Fruit fly (Drosophila melanogaster) whole organism, embryonic: Measurements from ENCODE around the gene AstCC.
A peak's percentile ranks its signal among the peaks of the same experiment; 100 is the strongest.

ENCODE experiments used
- B-H2 ChIP-seq: fragments of 200-800 bp; sonication (Bioruptor generic); optimal IDR thresholded peaks from 2 replicates; lab custom pipeline; 2018; ENCODE audit warnings: missing biosample characterization, mild to moderate bottlenecking, missing genetic modification characterization
- CG11247 ChIP-seq: fragments of 200-800 bp; sonication (Bioruptor generic); IDR thresholded peaks from 2 replicates; pipeline ENCODE4 v1.3.6; 2022; ENCODE audit warnings: missing biosample characterization, missing genetic modification characterization
- CG13894 ChIP-seq: fragments of 200-800 bp; sonication (Bioruptor generic); optimal IDR thresholded peaks from 3 replicates; lab custom pipeline; 2018; ENCODE audit warnings: missing biosample characterization, mild to moderate bottlenecking, missing genetic modification characterization, moderate library complexity
- CG6254 ChIP-seq: fragments of 200-800 bp; sonication (Bioruptor generic); optimal IDR thresholded peaks from 3 replicates; lab custom pipeline; 2017; ENCODE audit warnings: mild to moderate bottlenecking, missing biosample characterization, missing genetic modification reagents, missing genetic modification characterization
- CG8765 ChIP-seq: fragments of 200-800 bp; sonication (Bioruptor generic); IDR thresholded peaks from 2 replicates; pipeline ENCODE4 v1.3.6; 2022; ENCODE audit warnings: missing biosample characterization, missing genetic modification characterization
- CG9876 ChIP-seq: fragments of 200-800 bp; sonication (Bioruptor generic); optimal IDR thresholded peaks from 2 replicates; lab custom pipeline; 2016; ENCODE audit warnings: missing biosample characterization, missing genetic modification characterization
- CG9932 ChIP-seq: fragments of 200-800 bp; sonication (Bioruptor generic); IDR thresholded peaks from 2 replicates; pipeline ENCODE4 v1.3.6; 2022; ENCODE audit warnings: missing biosample characterization, missing genetic modification characterization
- D19B ChIP-seq: fragments of 200-800 bp; sonication (Bioruptor generic); optimal IDR thresholded peaks from 2 replicates; lab custom pipeline; 2017; ENCODE audit warnings: missing biosample characterization, mild to moderate bottlenecking, missing genetic modification characterization
- Dll ChIP-seq: fragments of 200-800 bp; sonication (Bioruptor generic); IDR thresholded peaks from 4 replicates; pipeline ENCODE4 v1.3.6; 2022; ENCODE audit warnings: missing biosample characterization, missing genetic modification characterization; ENCODE audit not compliant: partially characterized antibody
- Drgx ChIP-seq: fragments of 200-800 bp; sonication (Bioruptor generic); IDR thresholded peaks from 2 replicates; pipeline ENCODE4 v1.3.6; 2022; ENCODE audit warnings: missing biosample characterization, missing genetic modification characterization
- HLHmδ ChIP-seq: fragments of 200-800 bp; sonication (Bioruptor generic); optimal IDR thresholded peaks from 2 replicates; lab custom pipeline; 2018; ENCODE audit warnings: missing biosample characterization, mild to moderate bottlenecking, missing genetic modification characterization, moderate library complexity
- Hand ChIP-seq: fragments of 200-800 bp; sonication (Bioruptor generic); optimal IDR thresholded peaks from 2 replicates; lab custom pipeline; 2017; ENCODE audit warnings: mild to moderate bottlenecking, missing biosample characterization, missing genetic modification reagents, missing genetic modification characterization
- HmgD ChIP-seq: fragments of 200-800 bp; sonication (Bioruptor generic); optimal IDR thresholded peaks from 3 replicates; lab custom pipeline; 2016; ENCODE audit warnings: missing biosample characterization, missing genetic modification characterization
- Myb ChIP-seq: fragments of 200-800 bp; sonication (Bioruptor generic); optimal IDR thresholded peaks from 2 replicates; lab custom pipeline; 2016; ENCODE audit warnings: missing biosample characterization, missing genetic modification characterization
- Neu2 ChIP-seq: fragments of 200-800 bp; sonication (Bioruptor generic); optimal IDR thresholded peaks from 3 replicates; lab custom pipeline; 2016; ENCODE audit warnings: missing biosample characterization, missing genetic modification characterization, borderline replicate concordance
- Nf-YA ChIP-seq: fragments of 200-800 bp; sonication (Bioruptor generic); IDR thresholded peaks from 2 replicates; pipeline ENCODE4 v1.3.6; 2022; ENCODE audit warnings: missing biosample characterization, missing genetic modification characterization
- Pdp1 ChIP-seq, 2 experiments: fragments of 200-800 bp; sonication (Bioruptor generic); optimal IDR thresholded peaks; 3 replicates each; lab custom pipeline; 2016; ENCODE audit warnings: missing biosample characterization in 2 of 2, missing genetic modification characterization in 2 of 2, mild to moderate bottlenecking in 1 of 2, moderate library complexity in 1 of 2
- Side ChIP-seq: fragments of 200-800 bp; sonication (Bioruptor generic); optimal IDR thresholded peaks from 2 replicates; lab custom pipeline; 2016; ENCODE audit warnings: missing biosample characterization, missing genetic modification characterization
- bsh ChIP-seq, 2 experiments: fragments of 200-800 bp; sonication (Bioruptor generic); optimal IDR thresholded peaks; 2 replicates each; lab custom pipeline; 2017 to 2018; ENCODE audit warnings: mild to moderate bottlenecking in 2 of 2, missing biosample characterization in 2 of 2, missing genetic modification characterization in 2 of 2, moderate library complexity in 1 of 2
- corto ChIP-seq: fragments of 200-800 bp; sonication (Bioruptor generic); optimal IDR thresholded peaks from 2 replicates; lab custom pipeline; 2016; ENCODE audit warnings: missing biosample characterization, mild to moderate bottlenecking, missing genetic modification characterization, moderate library complexity
- esg ChIP-seq: fragments of 200-800 bp; sonication (Bioruptor generic); conservative IDR thresholded peaks from 2 replicates; pipeline ENCODE4 v1.3.6; 2022; ENCODE audit warnings: missing biosample characterization, missing genetic modification characterization
- gfzf ChIP-seq: fragments of 200-800 bp; sonication (Bioruptor generic); optimal IDR thresholded peaks from 2 replicates; lab custom pipeline; 2016; ENCODE audit warnings: missing biosample characterization, mild to moderate bottlenecking, missing genetic modification characterization, moderate library complexity
- grn ChIP-seq: fragments of 200-800 bp; sonication (Bioruptor generic); optimal IDR thresholded peaks from 3 replicates; lab custom pipeline; 2017; ENCODE audit warnings: missing biosample characterization, missing genetic modification characterization
- hth ChIP-seq: fragments of >200 bp; optimal IDR thresholded peaks from 2 replicates; lab custom pipeline; 2017; ENCODE audit warnings: inconsistent platforms
- jigr1 ChIP-seq: fragments of 200-800 bp; sonication (Bioruptor generic); IDR thresholded peaks from 3 replicates; pipeline ENCODE4 v1.3.6; 2022; ENCODE audit warnings: missing biosample characterization, missing genetic modification characterization
- lbe ChIP-seq: fragments of 200-800 bp; sonication (Bioruptor generic); optimal IDR thresholded peaks from 2 replicates; lab custom pipeline; 2016; ENCODE audit warnings: missing biosample characterization, mild to moderate bottlenecking, missing genetic modification characterization
- lmd ChIP-seq: fragments of 200-800 bp; sonication (Bioruptor generic); IDR thresholded peaks from 2 replicates; pipeline ENCODE4 v1.3.6; 2022; ENCODE audit warnings: missing biosample characterization, missing genetic modification characterization
- nom ChIP-seq: fragments of 200-800 bp; sonication (Bioruptor generic); optimal IDR thresholded peaks from 2 replicates; lab custom pipeline; 2017; ENCODE audit warnings: missing biosample characterization, missing genetic modification characterization, mild to moderate bottlenecking, moderate library complexity, missing genetic modification reagents
- sens-2 ChIP-seq: fragments of 200-800 bp; sonication (Bioruptor generic); IDR thresholded peaks from 2 replicates; pipeline ENCODE4 v1.3.6; 2022; ENCODE audit warnings: missing biosample characterization, missing genetic modification characterization
- seq ChIP-seq: fragments of 200-800 bp; sonication (Bioruptor generic); IDR thresholded peaks from 2 replicates; pipeline ENCODE4 v1.3.6; 2022; ENCODE audit warnings: missing biosample characterization, missing genetic modification characterization
- shn ChIP-seq: fragments of 200-800 bp; sonication (Bioruptor generic); optimal IDR thresholded peaks from 3 replicates; lab custom pipeline; 2016; ENCODE audit warnings: missing biosample characterization, missing genetic modification characterization
- slou ChIP-seq: fragments of 200-800 bp; sonication (Bioruptor generic); optimal IDR thresholded peaks from 3 replicates; lab custom pipeline; 2016; ENCODE audit warnings: missing biosample characterization, missing genetic modification characterization
- tll ChIP-seq, 2 experiments: fragments of 200-800 bp in 1 of 2; fragments of >200 bp in 1 of 2; sonication (Bioruptor generic) in 1 of 2; optimal IDR thresholded peaks; 2 replicates each; lab custom pipeline; 2017 to 2019; ENCODE audit warnings: missing biosample characterization in 2 of 2, missing genetic modification characterization in 2 of 2, mild to moderate bottlenecking in 1 of 2, moderate library complexity in 1 of 2
- vvl ChIP-seq: fragments of 200-800 bp; sonication (Bioruptor generic); IDR thresholded peaks from 2 replicates; pipeline ENCODE4 v1.3.6; 2022; ENCODE audit warnings: missing biosample characterization, missing genetic modification characterization
- zen ChIP-seq: fragments of 200-800 bp; sonication (Bioruptor generic); optimal IDR thresholded peaks from 3 replicates; lab custom pipeline; 2018; ENCODE audit warnings: missing biosample characterization, mild to moderate bottlenecking, missing genetic modification characterization, moderate library complexity
- zf30C ChIP-seq: fragments of 200-800 bp; sonication (Bioruptor generic); optimal IDR thresholded peaks from 3 replicates; lab custom pipeline; 2018; ENCODE audit warnings: missing biosample characterization, mild to moderate bottlenecking, missing genetic modification characterization

Gene AstCC

DNA sequence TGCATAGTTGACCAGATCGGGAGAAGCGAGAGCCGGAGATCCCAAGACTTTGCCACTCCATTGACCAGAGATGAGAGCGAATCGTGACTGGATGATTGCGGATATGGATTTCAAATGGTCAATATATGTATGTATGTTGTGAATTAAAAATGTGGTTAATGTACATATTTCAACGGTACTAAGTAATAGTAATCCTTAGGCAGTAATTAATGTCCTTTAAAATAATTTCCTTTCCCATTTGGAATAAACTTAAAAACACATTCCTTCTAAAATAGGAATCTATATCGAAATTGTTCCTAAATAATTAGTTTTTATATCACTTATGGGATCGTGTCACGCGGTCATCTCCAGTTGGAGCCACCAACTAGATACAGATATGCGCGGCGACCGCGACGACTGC lies 11.1 kb downstream of the AstCC start:
- TF ChIP-seq Dll (0 out of 4 replicates have a peak, but pooled peaks have one; percentile 26), bsh (GFP tag; optimal IDR thresholded peaks at IDR 0.05; lab: Kevin White, UChicago) (peak in 1 of 2 experiments; percentile 56), sens-2 (no peak), HLHmδ (GFP tag; lab: Kevin White, UChicago) (no peak)

DNA sequence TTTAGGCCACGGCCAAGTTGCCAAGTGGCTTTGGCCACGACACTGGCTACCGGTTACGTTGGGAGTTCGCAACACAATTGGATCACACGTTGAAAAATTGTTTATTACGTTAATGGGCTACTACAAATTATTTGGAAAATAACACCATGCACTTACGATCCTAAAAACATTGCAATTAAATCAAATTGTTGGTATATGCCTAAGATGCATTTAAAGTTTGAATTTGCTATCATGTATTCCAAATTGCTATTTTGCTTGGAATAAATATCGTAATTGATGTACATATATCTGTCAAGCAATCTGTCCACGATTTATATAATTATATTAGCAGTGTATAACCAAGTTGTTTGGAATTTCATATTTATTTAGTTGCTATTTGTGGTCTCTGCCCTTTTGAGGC lies 12.1 kb downstream of the AstCC start:
- no peak for TF ChIP-seq B-H2 (GFP tag; lab: Kevin White, UChicago)
- TF ChIP-seq CG11247: no peak
- no peak for TF ChIP-seq CG9932 (GFP tag; lab: Robert Waterston, UW)
- TF ChIP-seq zf30C (GFP tag; lab: Kevin White, UChicago): no peak
- TF ChIP-seq lmd (GFP tag; lab: Robert Waterston, UW): no peak
- TF ChIP-seq Neu2 (GFP tag; lab: Kevin White, UChicago): no peak
- peak in 1 of 2 experiments; percentile 2 for TF ChIP-seq bsh (GFP tag; optimal IDR thresholded peaks at IDR 0.05; lab: Kevin White, UChicago)
- no peak for TF ChIP-seq Pdp1 (GFP tag; optimal IDR thresholded peaks at IDR 0.05; lab: Kevin White, UChicago)
- no peak for TF ChIP-seq seq (GFP tag; lab: Robert Waterston, UW)
- TF ChIP-seq, all 482 proteins: peak for 1

DNA sequence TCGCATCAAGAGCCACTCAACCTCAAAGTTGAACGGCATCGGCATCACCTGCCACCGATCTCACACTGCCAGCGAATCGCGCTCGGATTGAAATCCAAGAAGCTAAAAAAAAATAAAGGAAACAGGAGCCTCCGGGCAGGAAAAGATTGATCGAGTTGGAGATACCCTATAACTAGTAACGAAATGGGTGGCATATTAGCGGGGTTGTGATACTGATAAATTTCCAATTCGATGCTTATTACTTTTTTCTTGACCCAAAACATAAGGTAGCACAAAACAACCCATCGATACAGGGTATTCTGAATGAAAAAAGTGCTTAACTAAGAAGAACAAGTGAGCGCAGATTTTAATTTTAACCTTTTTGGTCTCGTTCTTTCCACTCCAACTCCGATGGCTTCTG lies 12.8 kb downstream of the AstCC start:
- TF ChIP-seq gfzf (GFP tag; lab: Kevin White, UChicago): no peak
- peak; percentile 56 for TF ChIP-seq nom
- TF ChIP-seq slou (GFP tag; lab: Kevin White, UChicago): no peak
- peak; percentile 47 for TF ChIP-seq lbe (GFP tag; lab: Kevin White, UChicago)
- peak; percentile 17; the same call in 1 of the 2 replicates for TF ChIP-seq Drgx (GFP tag; lab: Robert Waterston, UW)
- no peak for TF ChIP-seq jigr1 (GFP tag; lab: Robert Waterston, UW)
- TF ChIP-seq HLHmδ (GFP tag; lab: Kevin White, UChicago): no peak
- TF ChIP-seq CG13894 (tag; lab: Kevin White, UChicago): no peak
- TF ChIP-seq D19B (GFP tag; lab: Kevin White, UChicago): no peak
- no peak for TF ChIP-seq hth
- TF ChIP-seq corto: peak; percentile 70
- no peak for TF ChIP-seq vvl (GFP tag; lab: Robert Waterston, UW)
- TF ChIP-seq CG9876 (GFP tag; lab: Kevin White, UChicago): no peak
- no peak for TF ChIP-seq CG6254 (GFP tag; lab: Kevin White, UChicago)
- no peak for TF ChIP-seq CG8765 (GFP tag; lab: Robert Waterston, UW)
- no peak for TF ChIP-seq HmgD (GFP tag; lab: Kevin White, UChicago)
- TF ChIP-seq Hand: no peak
- TF ChIP-seq Side (GFP tag; lab: Kevin White, UChicago): no peak
- no peak for TF ChIP-seq esg (GFP tag; lab: Robert Waterston, UW)
- peak in 1 of 2 experiments; percentile 40 for TF ChIP-seq bsh (GFP tag; optimal IDR thresholded peaks at IDR 0.05; lab: Kevin White, UChicago)
- no peak for TF ChIP-seq grn
- no peak for TF ChIP-seq shn (GFP tag; lab: Kevin White, UChicago)
- no peak for TF ChIP-seq B-H2 (GFP tag; lab: Kevin White, UChicago)
- TF ChIP-seq, all 482 proteins: peak for 5

dm6 chr2L:11070862-11071261 lies 14.2 kb downstream of the AstCC start, which contains the start of gene CG14915:
Gene CG14915, plus strand, starts transcription at chr2L:11071027.
- TF ChIP-seq zen (tag; lab: Kevin White, UChicago): peak; percentile 84
- peak in 1 of 2 experiments; percentile 51 for TF ChIP-seq tll (GFP tag; optimal IDR thresholded peaks at IDR 0.05; lab: Kevin White, UChicago)
- TF ChIP-seq Myb (GFP tag; lab: Kevin White, UChicago): no peak
- TF ChIP-seq D19B (GFP tag; lab: Kevin White, UChicago): no peak
- TF ChIP-seq Nf-YA (GFP tag; lab: Robert Waterston, UW): no peak
